Worm (Caenorhabditis elegans) whole organism, L4/young adult: ENCODE measurements around the gene grd-4.

Experiments
- W03F9.2 ChIP-seq: fragments of 150-350 bp; optimal IDR thresholded peaks from 2 replicates; lab custom pipeline; 2014; ENCODE audit warnings: missing biosample characterization, missing genetic modification characterization
- dao-5 ChIP-seq: sonication (generic microtip); optimal IDR thresholded peaks from 2 replicates; lab custom pipeline; 2016; ENCODE audit warnings: missing genotype, missing genetic modification characterization, moderate library complexity, missing compliant biosample characterization
- him-1 ChIP-seq: sonication (generic microtip); optimal IDR thresholded peaks from 2 replicates; lab custom pipeline; 2016; ENCODE audit warnings: missing genotype, missing genetic modification reagents, missing genetic modification characterization, missing compliant biosample characterization

Gene grd-4

DNA sequence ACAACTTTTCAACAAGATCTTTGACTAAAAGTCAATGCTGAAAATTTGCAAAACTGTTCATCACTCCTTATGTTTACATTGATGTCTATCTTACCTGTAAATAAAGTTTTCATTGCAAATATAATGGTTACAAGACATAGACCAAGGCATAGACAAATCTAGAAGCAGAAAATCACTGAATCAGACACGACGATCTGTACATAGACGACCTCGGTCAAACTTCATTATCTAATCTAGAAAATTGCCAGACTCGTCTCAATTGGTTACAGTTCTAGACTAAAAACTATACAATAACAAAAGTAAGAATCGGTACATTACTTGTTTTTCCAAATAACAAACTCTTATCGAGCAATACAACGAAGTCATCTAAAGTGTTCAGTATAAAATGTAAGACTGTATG, at the start of gene grd-4:
grd-4 (plus strand) TSS at position 301 of the 400 bp plus-strand sequence.
- TF ChIP-seq dao-5 (tag; lab: Kevin White, UChicago), result no peak
- no peak for TF ChIP-seq him-1 (tag; lab: Kevin White, UChicago)
- TF ChIP-seq W03F9.2 (tag; lab: Kevin White, UChicago), result no peak

DNA sequence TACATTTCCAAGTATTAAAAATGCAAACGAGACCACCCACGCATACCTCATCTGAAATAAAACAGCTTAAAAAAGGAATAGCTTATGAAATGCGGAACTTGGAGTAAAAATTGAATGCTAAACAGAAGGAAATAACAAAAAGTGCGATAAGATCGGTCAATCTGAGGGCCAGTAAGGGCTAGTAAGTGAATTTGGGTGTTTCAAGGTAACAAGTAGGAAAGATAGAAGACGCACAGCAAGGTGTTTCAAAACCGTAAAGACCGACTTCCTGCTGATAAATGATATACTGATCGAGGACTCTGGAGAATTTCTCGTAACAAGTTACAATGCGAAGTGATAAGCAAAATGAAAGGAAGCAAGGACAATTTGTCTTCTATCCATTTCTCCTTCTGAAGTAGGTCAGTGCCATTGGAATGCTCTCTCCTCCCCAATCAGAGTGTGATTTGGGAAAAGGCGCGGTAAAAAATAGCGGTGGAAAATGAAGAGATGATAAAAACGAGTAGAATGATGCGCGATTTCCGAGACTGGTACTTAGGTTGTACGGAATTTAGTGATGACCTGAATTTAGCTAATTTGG, 45.3 kb upstream of the grd-4 start, which contains the start of gene dpy-6:
dpy-6 (minus strand) TSS at position 51 of the 577 bp plus-strand sequence.
- TF ChIP-seq W03F9.2 (tag; lab: Kevin White, UChicago) (no peak), him-1 (tag; lab: Kevin White, UChicago) (no peak), dao-5 (tag; lab: Kevin White, UChicago) (no peak)

DNA sequence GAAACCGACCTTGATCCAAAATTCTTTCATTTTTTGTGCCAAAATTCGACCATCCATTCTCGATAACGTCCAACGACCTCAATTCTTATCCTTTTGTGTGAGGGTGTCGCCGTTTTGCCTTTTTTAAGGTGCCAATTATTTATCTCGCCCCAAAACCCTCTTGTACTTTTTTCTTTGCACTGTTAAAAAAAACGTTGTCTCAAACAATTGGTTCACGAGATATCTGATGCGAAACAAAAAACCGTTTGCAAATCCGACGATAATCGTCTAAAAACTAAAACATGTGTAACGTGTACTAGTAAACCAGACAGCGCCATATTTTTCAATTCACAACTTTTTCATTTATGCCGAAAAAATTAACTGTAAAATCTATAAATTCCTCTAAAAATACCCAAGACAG, 43.7 kb upstream of the grd-4 start, which contains the start of gene F16F9.3:
F16F9.3 (plus strand) TSS at position 301 of the 400 bp plus-strand sequence.
- TF ChIP-seq dao-5 (tag; lab: Kevin White, UChicago) (no peak), W03F9.2 (tag; lab: Kevin White, UChicago) (no peak)

DNA sequence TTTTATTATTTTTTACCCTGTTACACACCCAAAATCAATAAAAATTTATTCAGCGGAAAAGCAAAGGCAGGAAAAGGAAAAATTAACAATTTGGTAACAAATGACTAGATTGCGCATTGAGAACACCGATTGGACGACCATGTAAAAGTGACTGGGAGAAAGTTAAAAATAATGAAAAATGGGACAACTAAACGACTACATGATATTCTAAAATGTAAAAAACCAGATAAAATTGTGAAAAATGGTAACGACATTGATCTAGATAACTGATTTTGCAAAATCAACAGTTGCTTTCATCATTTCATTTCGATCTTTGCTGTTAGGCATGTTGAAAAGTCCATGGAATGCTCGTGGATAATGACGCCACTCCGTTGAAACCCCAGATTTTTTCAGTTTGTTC, 41.2 kb upstream of the grd-4 start:
- TF ChIP-seq W03F9.2 (tag; lab: Kevin White, UChicago) (no peak), dao-5 (tag; lab: Kevin White, UChicago) (no peak), him-1 (tag; lab: Kevin White, UChicago) (no peak)

DNA sequence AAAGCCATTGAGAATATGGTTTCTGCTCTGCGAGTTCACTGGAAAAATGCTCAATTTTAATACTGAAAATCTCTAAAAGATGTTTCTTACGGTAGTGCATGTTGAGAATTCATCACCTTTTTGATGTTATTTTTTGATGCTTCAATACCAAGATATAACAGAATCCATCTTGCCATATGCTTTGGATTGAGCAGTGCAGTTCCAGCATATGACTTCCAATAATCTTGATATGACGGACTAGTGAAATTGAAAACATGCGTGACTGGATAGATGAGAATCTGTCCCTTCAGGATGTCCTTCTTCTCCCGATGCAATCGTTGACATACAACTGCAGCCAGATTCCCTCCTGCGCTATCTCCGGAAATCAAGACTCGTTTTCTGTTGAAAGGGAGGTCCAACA, 40.1 kb upstream of the grd-4 start:
- no peak for TF ChIP-seq W03F9.2 (tag; lab: Kevin White, UChicago)
- TF ChIP-seq dao-5 (tag; lab: Kevin White, UChicago), result no peak
- TF ChIP-seq him-1 (tag; lab: Kevin White, UChicago), result no peak

DNA sequence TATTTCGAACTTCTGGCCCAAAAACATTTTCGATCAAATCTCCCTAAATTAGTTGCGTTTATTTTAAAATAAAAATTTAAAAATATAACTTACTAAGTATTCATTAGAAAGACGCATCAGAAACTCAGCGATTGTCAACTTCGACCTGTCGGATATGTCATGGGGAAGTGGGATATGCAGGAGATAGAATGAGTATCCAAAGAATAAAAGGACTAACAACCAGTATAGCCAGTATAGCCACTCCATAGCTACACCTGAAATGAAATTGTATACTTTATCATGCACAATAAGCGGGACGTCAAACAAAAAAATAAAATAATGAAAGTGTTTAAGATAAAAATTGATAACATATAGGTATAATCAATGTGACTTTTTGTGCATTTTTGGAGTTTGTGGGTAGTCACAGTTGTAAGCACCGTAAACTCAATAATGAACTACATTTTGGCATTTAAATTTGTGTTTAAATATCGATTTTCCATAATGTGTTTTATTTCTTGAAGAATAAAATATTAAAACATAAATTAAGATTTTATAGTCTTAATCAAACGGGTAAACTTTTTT, 37.9 kb upstream of the grd-4 start, which contains the start of gene F16F9.4:
F16F9.4 (minus strand) TSS at position 276 of the 561 bp plus-strand sequence.
- TF ChIP-seq him-1 (tag; lab: Kevin White, UChicago), result no peak

DNA sequence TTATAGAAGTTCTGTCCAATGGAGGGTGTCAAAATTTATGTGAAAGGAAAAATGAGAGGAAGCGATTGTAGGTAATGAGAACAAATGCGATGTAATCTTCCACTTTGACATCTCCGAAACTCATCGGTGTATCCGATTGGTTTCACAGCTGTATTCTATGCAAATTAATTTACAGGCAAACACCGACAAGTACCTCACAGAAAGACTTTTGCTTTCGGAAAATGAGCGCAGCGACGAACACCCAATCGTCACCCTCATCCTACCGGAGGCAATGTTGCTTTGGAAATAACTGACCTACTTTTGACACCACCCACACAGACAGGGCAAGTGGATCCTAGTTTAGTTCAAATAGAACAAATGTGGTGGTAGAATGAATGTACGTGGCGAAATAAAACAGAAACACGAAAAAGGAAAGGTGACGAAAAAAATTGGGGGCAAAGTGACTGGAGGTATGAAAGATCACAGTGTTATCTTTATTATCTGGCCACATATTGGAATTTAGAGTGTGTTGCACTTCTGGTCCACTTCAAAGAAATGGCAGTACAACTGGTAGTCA, 37.1 kb upstream of the grd-4 start:
- TF ChIP-seq W03F9.2 (tag; lab: Kevin White, UChicago) (no peak), him-1 (tag; lab: Kevin White, UChicago) (no peak), dao-5 (tag; lab: Kevin White, UChicago) (no peak)

DNA sequence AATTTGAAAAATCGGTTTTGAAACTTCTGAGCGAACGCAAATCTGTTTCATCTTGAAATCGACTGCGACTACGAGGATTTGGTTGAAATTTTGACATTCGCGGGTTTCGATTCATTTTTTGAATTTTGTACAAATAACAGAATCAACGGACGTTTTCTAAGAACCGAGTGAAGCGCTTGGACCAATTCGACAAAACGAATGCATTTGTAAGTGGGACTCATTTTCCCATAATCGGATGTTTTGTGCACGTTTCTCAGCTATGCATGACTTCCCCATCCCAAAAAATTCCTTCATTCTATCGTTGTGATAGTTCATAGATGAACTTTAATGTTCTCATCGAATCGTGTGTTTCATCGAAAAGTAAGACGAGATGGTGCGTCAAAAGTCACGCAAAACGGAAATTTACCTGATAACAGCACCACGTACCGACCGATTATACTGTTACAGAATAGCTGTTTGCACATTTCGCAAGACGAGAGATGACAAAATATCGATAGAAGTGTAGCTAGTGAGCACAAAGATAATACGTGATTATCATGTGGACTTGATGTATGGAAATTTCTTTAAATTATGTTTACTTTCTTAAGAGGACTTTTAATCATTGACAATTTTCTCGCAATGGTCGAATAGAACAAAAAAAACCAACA, 30.8 kb upstream of the grd-4 start, which contains the start of gene mec-10:
mec-10 (minus strand) TSS at position 189 of the 647 bp plus-strand sequence.
- TF ChIP-seq him-1 (tag; lab: Kevin White, UChicago), result no peak
- no peak for TF ChIP-seq dao-5 (tag; lab: Kevin White, UChicago)
- no peak for TF ChIP-seq W03F9.2 (tag; lab: Kevin White, UChicago)

DNA sequence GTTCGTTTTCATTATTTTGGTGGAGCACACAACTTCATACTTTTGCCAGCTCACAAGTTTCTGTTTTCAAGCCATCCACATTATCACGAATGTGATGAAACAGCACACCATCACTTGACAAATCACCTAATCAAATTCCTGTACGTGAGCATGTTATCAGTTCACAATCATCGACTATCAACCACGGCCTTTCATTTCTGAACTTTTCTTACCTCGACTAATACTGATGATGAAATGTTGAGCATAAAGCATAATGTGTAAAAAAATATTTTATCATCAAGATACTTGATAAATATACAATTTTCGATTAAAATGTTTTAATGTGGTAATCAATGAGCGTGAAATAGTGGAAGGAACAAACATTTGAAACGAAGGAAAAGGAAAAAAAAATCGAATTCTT, 27.6 kb upstream of the grd-4 start:
- TF ChIP-seq W03F9.2 (tag; lab: Kevin White, UChicago), result no peak
- no peak for TF ChIP-seq him-1 (tag; lab: Kevin White, UChicago)
- TF ChIP-seq dao-5 (tag; lab: Kevin White, UChicago), result no peak

DNA sequence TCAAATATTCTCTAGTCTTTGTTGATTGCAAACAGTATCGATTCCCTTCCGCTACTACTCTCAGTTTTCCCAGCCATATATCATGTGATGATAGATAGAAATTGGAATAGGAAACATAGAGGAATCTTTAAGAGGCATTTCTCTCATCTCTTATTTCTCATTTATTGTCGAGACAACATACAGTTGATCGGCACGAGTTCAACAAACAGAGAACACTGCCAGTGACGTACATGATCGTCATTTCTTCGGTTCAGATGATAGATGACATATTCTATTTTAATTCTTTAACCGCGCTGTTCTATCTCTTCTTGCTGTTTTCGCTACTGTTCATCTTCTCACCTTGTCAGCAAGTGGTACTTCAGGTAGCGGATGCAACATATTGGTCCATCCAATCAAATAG, 25.9 kb upstream of the grd-4 start:
- TF ChIP-seq dao-5 (tag; lab: Kevin White, UChicago) (no peak), him-1 (tag; lab: Kevin White, UChicago) (no peak), W03F9.2 (tag; lab: Kevin White, UChicago) (no peak)

DNA sequence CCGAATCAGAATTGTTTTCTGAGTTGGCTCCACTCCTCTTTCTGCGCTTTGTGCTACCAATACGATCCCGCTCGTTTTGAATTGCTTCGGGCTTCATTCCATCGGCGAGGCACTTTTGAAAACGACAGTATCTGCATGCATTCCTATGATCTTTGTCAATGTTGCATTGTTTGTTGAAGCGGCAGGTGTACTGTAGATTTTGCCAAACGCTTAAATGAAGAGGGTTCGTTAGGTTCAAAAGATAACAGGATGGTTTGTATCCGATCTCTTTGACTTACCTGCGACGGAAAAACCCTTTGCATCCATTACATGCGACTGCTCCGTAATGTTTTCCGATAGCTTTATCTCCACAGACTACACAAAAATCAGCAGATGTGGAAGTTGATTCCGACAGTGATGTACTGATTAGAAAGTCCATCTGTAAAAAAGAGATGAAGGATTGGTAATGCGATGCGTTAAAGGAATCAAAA, 25.2 kb upstream of the grd-4 start, which contains the start of gene nhr-14:
nhr-14 (minus strand) TSS at position 420 of the 470 bp plus-strand sequence.
- TF ChIP-seq dao-5 (tag; lab: Kevin White, UChicago), result no peak
- no peak for TF ChIP-seq him-1 (tag; lab: Kevin White, UChicago)
- TF ChIP-seq W03F9.2 (tag; lab: Kevin White, UChicago), result no peak

DNA sequence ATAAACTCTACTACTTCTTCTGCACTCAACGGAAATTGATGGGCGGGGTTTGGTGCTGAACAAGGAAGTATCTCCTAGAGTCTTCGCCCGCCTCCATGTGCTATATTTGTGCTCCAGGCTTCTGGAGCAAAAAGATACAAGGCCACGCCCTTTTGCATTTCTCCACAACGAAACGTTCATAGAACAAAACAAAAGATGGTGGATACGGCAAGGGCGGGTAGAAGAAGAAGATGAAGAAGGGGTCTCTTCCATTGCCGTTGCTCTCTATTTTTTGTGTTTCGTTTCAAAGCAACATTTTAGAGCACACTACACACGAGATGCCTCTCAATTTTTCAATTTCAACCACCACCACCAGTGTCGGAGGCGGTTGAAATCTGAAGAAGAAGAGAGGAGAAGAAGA, 24.7 kb upstream of the grd-4 start:
- TF ChIP-seq W03F9.2 (tag; lab: Kevin White, UChicago) (no peak), him-1 (tag; lab: Kevin White, UChicago) (peak; percentile 31)
